Worm (Caenorhabditis elegans) whole organism, L2 larva: ENCODE data around the gene svh-1.

ENCODE experiments used
- C34F6.9 ChIP-seq: fragments of 150-350 bp; optimal IDR thresholded peaks from 2 replicates; lab custom pipeline; 2014; ENCODE audit warnings: missing biosample characterization, missing genetic modification characterization
- F13H6.1 ChIP-seq: sonication (generic microtip); optimal IDR thresholded peaks from 2 replicates; lab custom pipeline; 2016; ENCODE audit warnings: missing genetic modification characterization, missing compliant biosample characterization
- Y55F3AM.14 ChIP-seq: fragments of 200-800 bp; sonication (Bioruptor generic); optimal IDR thresholded peaks from 2 replicates; lab custom pipeline; 2018; ENCODE audit warnings: mild to moderate bottlenecking, missing genetic modification characterization, missing compliant biosample characterization
- ZK546.5 ChIP-seq: sonication (generic microtip); optimal IDR thresholded peaks from 2 replicates; lab custom pipeline; 2017; ENCODE audit warnings: missing biosample characterization, missing genetic modification characterization
- alr-1 ChIP-seq: fragments of 150-350 bp; optimal IDR thresholded peaks from 2 replicates; lab custom pipeline; 2014; ENCODE audit warnings: missing biosample characterization, missing genetic modification characterization
- aly-2 ChIP-seq: fragments of 150-350 bp; optimal IDR thresholded peaks from 2 replicates; lab custom pipeline; 2014; ENCODE audit warnings: missing biosample characterization, missing genetic modification characterization
- ama-1 ChIP-seq: fragments of 150-350 bp; optimal IDR thresholded peaks from 2 replicates; lab custom pipeline; 2018; ENCODE audit warnings: inconsistent platforms
- blmp-1 ChIP-seq: sonication (generic microtip); optimal IDR thresholded peaks from 2 replicates; lab custom pipeline; 2017; ENCODE audit warnings: missing genetic modification characterization, mild to moderate bottlenecking, missing compliant biosample characterization, antibody characterized with exemption, moderate library complexity; ENCODE audit not compliant: insufficient read depth
- ceh-82 ChIP-seq: fragments of 150-350 bp; optimal IDR thresholded peaks from 2 replicates; lab custom pipeline; 2014; ENCODE audit warnings: missing biosample characterization, missing genetic modification characterization
- crh-2 ChIP-seq: sonication (generic microtip); optimal IDR thresholded peaks from 2 replicates; lab custom pipeline; 2017; ENCODE audit warnings: missing biosample characterization, missing genetic modification characterization
- dmd-4 ChIP-seq: sonication (generic microtip); optimal IDR thresholded peaks from 2 replicates; lab custom pipeline; 2017; ENCODE audit warnings: missing biosample characterization, missing genetic modification characterization
- egl-27 ChIP-seq: sonication (generic microtip); optimal IDR thresholded peaks from 3 replicates; lab custom pipeline; 2017; ENCODE audit warnings: missing biosample characterization, missing genetic modification reagents, missing genetic modification characterization
- elt-1 ChIP-seq: fragments of 150-350 bp; optimal IDR thresholded peaks from 2 replicates; lab custom pipeline; 2014; ENCODE audit warnings: missing biosample characterization, missing genetic modification characterization
- elt-3 ChIP-seq: sonication (generic microtip); optimal IDR thresholded peaks from 2 replicates; lab custom pipeline; 2017; ENCODE audit warnings: missing biosample characterization, missing genetic modification characterization
- fos-1 ChIP-seq: fragments of 150-350 bp; optimal IDR thresholded peaks from 2 replicates; lab custom pipeline; 2014; ENCODE audit warnings: missing biosample characterization, missing genetic modification characterization
- gmeb-1 ChIP-seq: fragments of 150-350 bp; optimal IDR thresholded peaks from 2 replicates; lab custom pipeline; 2014; ENCODE audit warnings: missing biosample characterization, missing genetic modification characterization
- lin-11 ChIP-seq: fragments of 150-350 bp; sonication (generic microtip); optimal IDR thresholded peaks from 2 replicates; lab custom pipeline; 2014; ENCODE audit warnings: missing biosample characterization, missing genetic modification characterization, inconsistent platforms, mixed read lengths
- lin-13 ChIP-seq: fragments of 150-350 bp; optimal IDR thresholded peaks from 2 replicates; lab custom pipeline; 2014; ENCODE audit warnings: missing biosample characterization, missing genetic modification reagents, missing genetic modification characterization
- lin-39 ChIP-seq: fragments of 150-350 bp; optimal IDR thresholded peaks from 2 replicates; lab custom pipeline; 2014; ENCODE audit warnings: missing biosample characterization, missing genetic modification reagents, missing genetic modification characterization
- lsy-2 ChIP-seq, 2 experiments: fragments of 150-350 bp in 1 of 2; sonication (generic microtip) in 1 of 2; optimal IDR thresholded peaks; 2 replicates each; lab custom pipeline; 2014 to 2017; ENCODE audit warnings: missing biosample characterization in 2 of 2, missing genetic modification characterization in 2 of 2
- mbf-1 ChIP-seq: sonication (generic microtip); optimal IDR thresholded peaks from 2 replicates; lab custom pipeline; 2017; ENCODE audit warnings: missing biosample characterization, missing genetic modification characterization
- mdl-1 ChIP-seq, 2 experiments: fragments of 150-350 bp in 1 of 2; sonication (generic microtip) in 1 of 2; optimal IDR thresholded peaks; 2 replicates each; lab custom pipeline; 2017; ENCODE audit warnings: missing biosample characterization in 2 of 2, missing genetic modification characterization in 2 of 2
- nhr-10 ChIP-seq: sonication (generic microtip); optimal IDR thresholded peaks from 2 replicates; lab custom pipeline; 2017; ENCODE audit warnings: missing biosample characterization, missing genetic modification characterization
- nhr-11 ChIP-seq: fragments of 150-350 bp; optimal IDR thresholded peaks from 2 replicates; lab custom pipeline; 2014; ENCODE audit warnings: missing biosample characterization, missing genetic modification characterization
- nhr-12 ChIP-seq: fragments of 150-350 bp; optimal IDR thresholded peaks from 2 replicates; lab custom pipeline; 2014; ENCODE audit warnings: missing biosample characterization, missing genetic modification characterization
- nhr-129 ChIP-seq: fragments of 150-350 bp; optimal IDR thresholded peaks from 2 replicates; lab custom pipeline; 2014; ENCODE audit warnings: missing biosample characterization, missing genetic modification characterization
- nhr-23 ChIP-seq: fragments of 150-350 bp; optimal IDR thresholded peaks from 2 replicates; lab custom pipeline; 2014; ENCODE audit warnings: missing biosample characterization, missing genetic modification reagents, missing genetic modification characterization
- nhr-25 ChIP-seq: fragments of 150-350 bp; sonication (generic microtip); optimal IDR thresholded peaks from 3 replicates; lab custom pipeline; 2014; ENCODE audit warnings: missing biosample characterization, missing genetic modification characterization
- peb-1 ChIP-seq: fragments of 150-350 bp; optimal IDR thresholded peaks from 2 replicates; lab custom pipeline; 2014; ENCODE audit warnings: missing biosample characterization, missing genetic modification characterization
- skn-1 ChIP-seq: sonication (generic microtip); optimal IDR thresholded peaks from 2 replicates; lab custom pipeline; 2017; ENCODE audit warnings: missing biosample characterization, missing genetic modification characterization
- sma-3 ChIP-seq: sonication (generic microtip); optimal IDR thresholded peaks from 2 replicates; lab custom pipeline; 2016; ENCODE audit warnings: missing genetic modification reagents, missing genetic modification characterization, missing compliant biosample characterization
- sma-9 ChIP-seq, 2 experiments: fragments of 150-350 bp in 1 of 2; sonication (generic microtip) in 1 of 2; optimal IDR thresholded peaks; 2 replicates each; lab custom pipeline; 2014 to 2016; ENCODE audit warnings: missing genetic modification characterization in 2 of 2, mild to moderate bottlenecking in 1 of 2, missing biosample characterization in 1 of 2, missing compliant biosample characterization in 1 of 2, missing genetic modification reagents in 1 of 2, moderate library complexity in 1 of 2
- unc-39 ChIP-seq: fragments of 150-350 bp; optimal IDR thresholded peaks from 2 replicates; lab custom pipeline; 2014; ENCODE audit warnings: missing biosample characterization, missing genetic modification characterization
- unc-55 ChIP-seq: fragments of 150-350 bp; sonication (generic microtip); optimal IDR thresholded peaks from 3 replicates; lab custom pipeline; 2014; ENCODE audit warnings: missing biosample characterization, missing genetic modification reagents, missing genetic modification characterization
- unc-62 ChIP-seq: fragments of 150-350 bp; optimal IDR thresholded peaks from 2 replicates; lab custom pipeline; 2014; ENCODE audit warnings: missing biosample characterization, missing genetic modification reagents, missing genetic modification characterization
- zag-1 ChIP-seq: fragments of 150-350 bp; optimal IDR thresholded peaks from 2 replicates; lab custom pipeline; 2014; ENCODE audit warnings: missing biosample characterization, missing genetic modification characterization
- ztf-11 ChIP-seq: sonication (generic microtip); optimal IDR thresholded peaks from 2 replicates; lab custom pipeline; 2017; ENCODE audit warnings: missing biosample characterization, missing genetic modification characterization
- ztf-4 ChIP-seq: fragments of 150-350 bp; optimal IDR thresholded peaks from 2 replicates; lab custom pipeline; 2014; ENCODE audit warnings: missing biosample characterization, missing genetic modification characterization

svh-1 gene

DNA sequence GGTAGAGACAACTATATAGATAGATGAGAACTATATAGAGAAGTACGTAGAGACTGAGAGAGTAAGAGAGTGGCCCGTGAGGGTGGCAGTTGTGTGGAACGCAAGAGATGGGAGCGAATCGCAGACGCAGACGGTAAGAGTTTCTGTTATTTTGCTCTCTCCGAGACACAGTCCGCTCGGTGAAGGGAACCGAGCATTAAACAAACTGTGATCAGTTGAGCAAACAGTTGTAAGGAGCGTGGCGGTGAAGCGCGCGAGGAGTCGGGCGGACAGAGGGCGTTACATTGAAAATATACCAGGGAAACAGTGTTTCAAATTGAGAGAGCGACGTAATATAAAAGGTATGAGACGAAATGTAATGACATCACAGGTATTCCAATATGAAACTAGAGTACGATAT lies 23.1 kb downstream of the svh-1 start:
- TF ChIP-seq lsy-2 (tag; optimal IDR thresholded peaks at IDR 0.05; lab: Kevin White, UChicago), result peak in 1 of 2 experiments; percentile 29
- TF ChIP-seq gmeb-1, result peak; percentile 44
- TF ChIP-seq egl-27 (tag; lab: Kevin White, UChicago), result peak; percentile 11
- TF ChIP-seq nhr-12 (tag; lab: Kevin White, UChicago), result no peak
- peak; percentile 29 for TF ChIP-seq crh-2 (tag; lab: Kevin White, UChicago)
- TF ChIP-seq sma-9 (GFP tag; optimal IDR thresholded peaks at IDR 0.05; lab: Kevin White, UChicago), result peak; percentile 80
- no peak for TF ChIP-seq sma-9 (tag; optimal IDR thresholded peaks at IDR 0.05; lab: Kevin White, UChicago)
- TF ChIP-seq mdl-1 (tag; optimal IDR thresholded peaks at IDR 0.05; lab: Kevin White, UChicago), result peak in 1 of 2 experiments; percentile 37
- TF ChIP-seq zag-1 (tag; lab: Kevin White, UChicago), result no peak
- peak; percentile 50 for TF ChIP-seq sma-3
- TF ChIP-seq C34F6.9 (tag; lab: Kevin White, UChicago), result peak; percentile 20
- peak; percentile 52 for TF ChIP-seq nhr-129 (tag; lab: Kevin White, UChicago)
- TF ChIP-seq nhr-25, result peak; percentile 2
- TF ChIP-seq lin-13, result no peak
- peak; percentile 4 for TF ChIP-seq fos-1 (tag; lab: Kevin White, UChicago)
- peak; percentile 91 for TF ChIP-seq F13H6.1 (tag; lab: Kevin White, UChicago)
- TF ChIP-seq dmd-4 (tag; lab: Kevin White, UChicago), result no peak

DNA sequence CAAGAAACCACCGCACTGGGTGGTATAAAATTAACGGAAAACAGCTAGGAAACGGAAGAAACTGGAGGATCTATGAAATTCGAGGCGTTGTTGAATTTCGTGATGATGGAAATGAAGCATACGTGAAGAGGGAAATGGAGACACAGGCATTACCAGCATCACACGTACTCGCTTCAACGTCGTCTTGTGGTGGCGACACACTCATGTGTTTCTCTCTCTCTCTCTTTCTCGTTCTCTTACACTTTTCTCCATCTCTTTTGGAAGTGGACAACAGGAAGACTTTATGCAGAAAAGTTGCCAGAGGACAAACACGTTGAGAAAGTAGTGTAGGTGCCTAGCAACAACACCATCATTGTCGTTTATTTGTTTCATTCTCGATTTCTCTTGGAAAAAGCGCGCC lies 26.0 kb downstream of the svh-1 start:
- TF ChIP-seq nhr-11 (tag; lab: Kevin White, UChicago) (no peak), ceh-82 (tag; lab: Kevin White, UChicago) (no peak), crh-2 (tag; lab: Kevin White, UChicago) (peak; percentile 33), lsy-2 (tag; optimal IDR thresholded peaks at IDR 0.05; lab: Kevin White, UChicago) (peak in 1 of 2 experiments; percentile 47), fos-1 (tag; lab: Kevin White, UChicago) (peak; percentile 25), lin-11 (peak; percentile 55), aly-2 (no peak), C34F6.9 (tag; lab: Kevin White, UChicago) (peak; percentile 57), nhr-10 (no peak), unc-62 (GFP tag; lab: Kevin White, UChicago) (no peak), Y55F3AM.14 (GFP tag; lab: Kevin White, UChicago) (no peak), nhr-12 (tag; lab: Kevin White, UChicago) (no peak), nhr-25 (no peak), unc-39 (tag; lab: Kevin White, UChicago) (no peak), mbf-1 (tag; lab: Kevin White, UChicago) (no peak), mdl-1 (tag; optimal IDR thresholded peaks at IDR 0.05; lab: Kevin White, UChicago) (no peak), skn-1 (tag; lab: Kevin White, UChicago) (no peak), unc-55 (GFP tag; lab: Kevin White, UChicago) (peak; percentile 73), ztf-11 (tag; lab: Kevin White, UChicago) (no peak), blmp-1 (tag; lab: Kevin White, UChicago) (no peak), elt-3 (tag; lab: Kevin White, UChicago) (no peak), ama-1 (lab: Kevin White, UChicago) (no peak), lin-39 (no peak), nhr-129 (tag; lab: Kevin White, UChicago) (peak; percentile 80), ztf-4 (tag; lab: Kevin White, UChicago) (no peak)

DNA sequence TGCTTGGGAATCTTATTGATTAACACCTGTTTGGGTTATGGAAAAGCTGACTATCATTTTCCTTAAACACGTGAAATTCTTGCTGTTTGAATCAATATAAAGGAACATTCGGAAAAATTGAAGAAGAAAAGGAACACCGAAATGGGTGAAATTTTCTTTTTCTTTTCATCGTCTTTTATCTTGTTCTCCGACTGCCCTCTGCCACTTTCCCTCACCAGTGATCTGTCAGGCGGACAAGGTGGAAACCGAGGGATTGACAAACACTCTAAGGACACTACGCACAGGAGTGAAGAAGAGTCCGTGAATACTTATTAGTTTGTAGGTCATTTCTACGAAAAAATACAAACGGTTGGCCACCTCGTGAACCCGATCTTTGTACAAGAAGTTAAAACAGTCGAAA lies 26.9 kb downstream of the svh-1 start:
- TF ChIP-seq lsy-2 (tag; optimal IDR thresholded peaks at IDR 0.05; lab: Kevin White, UChicago) (no peak), ztf-11 (tag; lab: Kevin White, UChicago) (no peak), zag-1 (tag; lab: Kevin White, UChicago) (no peak), blmp-1 (tag; lab: Kevin White, UChicago) (peak; percentile 42), C34F6.9 (tag; lab: Kevin White, UChicago) (no peak)

DNA sequence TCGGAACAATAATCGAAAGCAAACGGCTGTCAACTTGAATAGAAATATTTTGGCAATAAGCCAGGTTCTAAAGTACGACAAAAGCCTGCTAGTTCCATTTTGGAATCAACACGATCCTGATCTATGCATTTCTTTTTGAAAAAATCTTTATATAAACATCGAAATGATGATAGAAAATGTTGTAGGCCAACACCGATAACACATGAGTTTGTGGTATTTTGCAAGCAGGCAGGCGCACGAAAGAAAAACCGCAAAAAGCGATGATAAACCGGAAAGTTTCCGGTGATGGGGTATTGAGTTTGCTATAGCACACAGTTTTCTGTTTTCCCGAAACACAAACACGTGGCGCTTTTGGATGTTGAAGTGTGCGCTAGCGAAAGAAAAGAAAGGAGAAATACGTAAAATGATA lies 27.7 kb downstream of the svh-1 start:
- no peak for TF ChIP-seq lin-11
- no peak for TF ChIP-seq alr-1 (tag; lab: Kevin White, UChicago)
- no peak for TF ChIP-seq aly-2
- TF ChIP-seq egl-27 (tag; lab: Kevin White, UChicago), result peak; percentile 6
- peak; percentile 20 for TF ChIP-seq nhr-129 (tag; lab: Kevin White, UChicago)
- no peak for TF ChIP-seq gmeb-1
- TF ChIP-seq crh-2 (tag; lab: Kevin White, UChicago), result peak; percentile 44
- no peak for TF ChIP-seq C34F6.9 (tag; lab: Kevin White, UChicago)
- TF ChIP-seq dmd-4 (tag; lab: Kevin White, UChicago), result no peak
- no peak for TF ChIP-seq ztf-11 (tag; lab: Kevin White, UChicago)
- TF ChIP-seq lin-13, result no peak
- no peak for TF ChIP-seq unc-55 (GFP tag; lab: Kevin White, UChicago)
- TF ChIP-seq mdl-1 (tag; optimal IDR thresholded peaks at IDR 0.05; lab: Kevin White, UChicago), result no peak
- TF ChIP-seq sma-9 (GFP tag; optimal IDR thresholded peaks at IDR 0.05; lab: Kevin White, UChicago), result peak; percentile 14
- no peak for TF ChIP-seq sma-9 (tag; optimal IDR thresholded peaks at IDR 0.05; lab: Kevin White, UChicago)
- no peak for TF ChIP-seq ztf-4 (tag; lab: Kevin White, UChicago)
- TF ChIP-seq ZK546.5, result no peak
- TF ChIP-seq elt-1 (tag; lab: Kevin White, UChicago), result no peak
- TF ChIP-seq zag-1 (tag; lab: Kevin White, UChicago), result no peak
- peak; percentile 57 for TF ChIP-seq fos-1 (tag; lab: Kevin White, UChicago)
- TF ChIP-seq Y55F3AM.14 (GFP tag; lab: Kevin White, UChicago), result no peak
- TF ChIP-seq peb-1 (tag; lab: Kevin White, UChicago), result no peak
- TF ChIP-seq nhr-23 (tag; lab: Kevin White, UChicago), result no peak
